Worm (Caenorhabditis elegans) whole organism, early embryonic: Measurements from ENCODE around the gene Y116A8C.27.
A peak's percentile ranks its signal among the peaks of the same experiment; 100 is the strongest.

Experiments used
- B0310.2 ChIP-seq: sonication (generic microtip); optimal IDR thresholded peaks from 2 replicates; lab custom pipeline; 2016; ENCODE audit warnings: mild to moderate bottlenecking, missing genetic modification characterization, missing compliant biosample characterization
- F13C5.2 ChIP-seq: sonication (generic microtip); optimal IDR thresholded peaks from 2 replicates; lab custom pipeline; 2017; ENCODE audit warnings: mild to moderate bottlenecking, missing genetic modification characterization, inconsistent platforms, missing compliant biosample characterization
- aly-1 ChIP-seq: sonication (generic microtip); optimal IDR thresholded peaks from 2 replicates; lab custom pipeline; 2016; ENCODE audit warnings: missing genetic modification characterization, missing compliant biosample characterization
- ama-1 ChIP-seq: fragments of 150-350 bp; optimal IDR thresholded peaks from 2 replicates; lab custom pipeline; 2014
- ceh-13 ChIP-seq: fragments of 200-800 bp; sonication (Bioruptor generic); optimal IDR thresholded peaks from 2 replicates; lab custom pipeline; 2018; ENCODE audit warnings: mild to moderate bottlenecking, missing genetic modification characterization, missing compliant biosample characterization
- ceh-36 ChIP-seq: sonication (generic microtip); optimal IDR thresholded peaks from 2 replicates; lab custom pipeline; 2016; ENCODE audit warnings: missing genetic modification characterization, inconsistent platforms, missing compliant biosample characterization
- ets-7 ChIP-seq: sonication (generic microtip); optimal IDR thresholded peaks from 2 replicates; lab custom pipeline; 2016; ENCODE audit warnings: missing genotype, missing genetic modification characterization, missing compliant biosample characterization
- flt-1 ChIP-seq: fragments of 200-800 bp; sonication (Bioruptor generic); IDR thresholded peaks from 2 replicates; pipeline ENCODE4 v1.3.6; 2022; ENCODE audit warnings: missing genetic modification characterization, missing compliant biosample characterization
- hmbx-1 ChIP-seq: sonication (generic microtip); optimal IDR thresholded peaks from 2 replicates; lab custom pipeline; 2016; ENCODE audit warnings: mild to moderate bottlenecking, missing genetic modification characterization, missing compliant biosample characterization
- hmg-4 ChIP-seq: fragments of 200-800 bp; sonication (Bioruptor generic); optimal IDR thresholded peaks from 2 replicates; lab custom pipeline; 2018; ENCODE audit warnings: mild to moderate bottlenecking, missing genetic modification characterization, missing compliant biosample characterization
- hnd-1 ChIP-seq: sonication (generic microtip); optimal IDR thresholded peaks from 2 replicates; lab custom pipeline; 2016; ENCODE audit warnings: missing genetic modification characterization, missing compliant biosample characterization
- pes-1 ChIP-seq: fragments of 200-800 bp; sonication (Bioruptor generic); IDR thresholded peaks from 2 replicates; pipeline ENCODE4 v1.3.6; 2022; ENCODE audit warnings: missing genetic modification reagents, missing genetic modification characterization, missing compliant biosample characterization
- scrt-1 ChIP-seq: fragments of 200-800 bp; sonication (Bioruptor generic); IDR thresholded peaks from 2 replicates; pipeline ENCODE4 v1.3.6; 2022; ENCODE audit warnings: missing genetic modification characterization, missing compliant biosample characterization
- sea-1 ChIP-seq: fragments of 200-800 bp; sonication (Bioruptor generic); conservative IDR thresholded peaks from 2 replicates; pipeline ENCODE4 v1.3.6; 2022; ENCODE audit warnings: missing genetic modification characterization, missing compliant biosample characterization
- tbx-11 ChIP-seq: fragments of 200-800 bp; sonication (Bioruptor generic); IDR thresholded peaks from 2 replicates; pipeline ENCODE4 v1.3.6; 2022; ENCODE audit warnings: missing genetic modification characterization, missing compliant biosample characterization
- tbx-37 ChIP-seq: fragments of 200-800 bp; sonication (Bioruptor generic); conservative IDR thresholded peaks from 2 replicates; pipeline ENCODE4 v1.3.6; 2022; ENCODE audit warnings: missing genetic modification reagents, missing genetic modification characterization, missing compliant biosample characterization
- tra-4 ChIP-seq: sonication (generic microtip); optimal IDR thresholded peaks from 2 replicates; lab custom pipeline; 2017; ENCODE audit warnings: missing genetic modification characterization, missing compliant biosample characterization

Gene Y116A8C.27

DNA sequence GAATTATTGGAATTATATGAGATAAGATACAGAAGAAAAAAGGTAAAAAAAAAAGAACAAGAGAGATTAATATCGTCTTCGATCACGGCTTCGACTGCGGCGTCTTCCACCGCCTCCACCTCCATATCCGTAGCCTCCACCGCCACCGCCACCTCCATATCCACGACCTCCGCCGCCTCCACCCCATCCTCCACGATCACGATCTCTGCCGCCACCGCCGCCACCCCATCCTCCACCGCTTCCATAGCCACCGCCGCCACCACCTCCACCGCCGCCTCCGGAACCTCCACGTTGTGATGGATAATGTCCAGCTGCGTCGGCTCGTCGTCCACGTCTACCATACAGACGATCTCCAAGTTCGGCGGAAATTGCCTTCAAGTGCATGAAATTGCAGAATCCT is 20.8 kb upstream of the Y116A8C.27 start:
- 0 out of 2 replicates have a peak, but pooled peaks have one; percentile 23 for TF ChIP-seq pes-1 (GFP tag; lab: Robert Waterston, UW)
- no peak for TF ChIP-seq ets-7 (tag; lab: Kevin White, UChicago)

DNA sequence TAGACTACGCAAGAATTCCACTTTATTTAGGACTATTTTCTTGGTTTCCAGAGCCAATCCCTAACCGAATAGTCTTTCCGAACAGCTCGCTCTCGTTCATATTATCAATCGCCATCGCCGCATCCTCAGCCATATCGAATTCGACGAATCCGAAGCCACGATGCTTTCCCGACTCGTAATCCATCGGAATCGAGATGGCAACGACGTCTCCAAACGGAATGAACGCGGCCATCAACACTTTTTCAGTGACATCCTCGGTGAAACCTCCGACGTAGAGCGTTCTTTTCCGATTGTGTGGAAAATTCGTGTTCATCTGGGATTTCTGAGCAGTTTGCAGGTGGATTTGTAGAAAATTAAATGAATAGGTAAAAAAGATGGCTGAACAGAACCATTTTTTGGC is 20.3 kb upstream of the Y116A8C.27 start, which contains the start of gene cyn-13:
TSS of gene cyn-13 (minus strand) at position 313 of the 400 bp plus-strand sequence.
- TF ChIP-seq sea-1 (no peak), ama-1 (lab: Kevin White, UChicago) (peak; percentile 69), pes-1 (GFP tag; lab: Robert Waterston, UW) (no peak), hmg-4 (GFP tag; lab: Kevin White, UChicago) (no peak), B0310.2 (tag; lab: Kevin White, UChicago) (no peak), ceh-36 (tag; lab: Kevin White, UChicago) (no peak), tbx-37 (GFP tag; lab: Robert Waterston, UW) (no peak), ets-7 (tag; lab: Kevin White, UChicago) (no peak)

DNA sequence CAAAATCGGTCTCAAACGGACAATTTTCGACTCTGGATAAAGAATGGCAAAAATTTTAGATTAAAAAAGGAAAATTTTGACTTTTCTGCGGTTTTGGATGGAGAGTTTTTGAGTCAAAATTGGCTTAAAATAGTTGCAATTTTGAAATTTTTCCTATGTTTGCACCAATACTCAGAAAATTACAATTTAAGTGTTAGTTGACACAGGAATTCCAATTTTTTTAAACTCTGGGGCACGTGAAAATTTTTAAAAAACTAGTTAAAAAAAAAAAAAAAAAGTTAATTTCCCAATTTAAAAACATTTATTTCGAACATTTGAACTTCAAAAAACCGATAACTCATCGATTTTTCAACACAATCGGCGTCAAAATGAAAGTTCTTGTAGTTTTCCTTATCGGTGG is 15.7 kb upstream of the Y116A8C.27 start, which contains the start of gene Y116A8C.33:
TSS of gene Y116A8C.33 (plus strand) at position 301 of the 400 bp plus-strand sequence.
- TF ChIP-seq flt-1 (no peak), tra-4 (tag; lab: Kevin White, UChicago) (no peak), aly-1 (tag; lab: Kevin White, UChicago) (no peak), ceh-13 (no peak), scrt-1 (no peak), sea-1 (no peak), tbx-37 (GFP tag; lab: Robert Waterston, UW) (no peak), F13C5.2 (no peak), tbx-11 (GFP tag; lab: Robert Waterston, UW) (no peak), hnd-1 (tag; lab: Kevin White, UChicago) (no peak), hmbx-1 (no peak), B0310.2 (tag; lab: Kevin White, UChicago) (no peak), ets-7 (tag; lab: Kevin White, UChicago) (no peak), ama-1 (lab: Kevin White, UChicago) (no peak), pes-1 (GFP tag; lab: Robert Waterston, UW) (no peak), hmg-4 (GFP tag; lab: Kevin White, UChicago) (no peak)

DNA sequence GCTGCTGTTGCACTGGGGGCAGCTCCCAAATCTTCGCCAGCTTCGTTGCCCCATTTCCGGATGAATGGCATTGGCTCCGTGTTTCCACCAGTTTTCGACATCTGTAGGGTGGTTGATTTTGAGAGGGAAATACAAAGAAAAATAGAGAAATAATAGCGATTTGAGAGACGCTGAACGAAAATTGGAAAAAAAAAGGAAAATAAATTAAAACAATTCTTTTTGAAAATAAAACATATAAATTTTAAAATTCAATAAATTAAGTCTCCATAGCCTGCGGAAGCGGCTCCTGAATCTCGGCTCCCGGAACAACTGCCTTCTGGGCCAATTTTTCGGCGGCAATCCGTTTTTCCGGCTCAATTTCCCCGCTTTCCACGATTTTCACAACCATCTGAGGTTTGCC is 14.8 kb upstream of the Y116A8C.27 start, which contains the start of gene sfa-1:
TSS of gene sfa-1 (minus strand) at position 101 of the 400 bp plus-strand sequence.
- TF ChIP-seq F13C5.2 (no peak), scrt-1 (no peak), flt-1 (no peak), B0310.2 (tag; lab: Kevin White, UChicago) (no peak), tbx-11 (GFP tag; lab: Robert Waterston, UW) (no peak), hmbx-1 (no peak), hmg-4 (GFP tag; lab: Kevin White, UChicago) (no peak), tbx-37 (GFP tag; lab: Robert Waterston, UW) (no peak), ama-1 (lab: Kevin White, UChicago) (no peak), ceh-13 (no peak), tra-4 (tag; lab: Kevin White, UChicago) (no peak), ets-7 (tag; lab: Kevin White, UChicago) (no peak), sea-1 (no peak), aly-1 (tag; lab: Kevin White, UChicago) (no peak), pes-1 (GFP tag; lab: Robert Waterston, UW) (no peak), hnd-1 (tag; lab: Kevin White, UChicago) (no peak), ceh-36 (tag; lab: Kevin White, UChicago) (no peak)

DNA sequence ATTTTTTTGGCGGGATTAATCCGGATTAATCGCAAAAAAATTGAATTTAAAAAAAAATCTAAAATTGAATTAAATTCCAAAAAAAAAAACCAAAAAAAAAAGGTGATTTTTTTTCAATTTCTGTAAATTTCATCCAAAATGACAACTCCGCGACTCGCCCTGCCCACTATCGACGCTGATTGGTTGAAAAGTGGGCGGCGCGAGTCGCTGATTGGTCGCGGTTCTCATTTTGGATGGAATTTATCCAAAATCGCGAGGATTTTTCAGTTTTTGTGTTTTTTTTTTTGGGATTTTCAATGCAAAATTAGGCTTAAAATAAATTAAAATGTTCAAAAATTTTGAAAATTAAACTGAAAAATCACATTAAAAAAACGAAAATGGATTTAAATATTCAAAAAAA is 13.4 kb upstream of the Y116A8C.27 start:
- TF ChIP-seq sea-1 (no peak), hmg-4 (GFP tag; lab: Kevin White, UChicago) (no peak), tra-4 (tag; lab: Kevin White, UChicago) (no peak), ama-1 (lab: Kevin White, UChicago) (no peak), hmbx-1 (no peak), tbx-37 (GFP tag; lab: Robert Waterston, UW) (no peak), hnd-1 (tag; lab: Kevin White, UChicago) (no peak), flt-1 (no peak), aly-1 (tag; lab: Kevin White, UChicago) (no peak), B0310.2 (tag; lab: Kevin White, UChicago) (no peak), ceh-36 (tag; lab: Kevin White, UChicago) (no peak), pes-1 (GFP tag; lab: Robert Waterston, UW) (no peak), tbx-11 (GFP tag; lab: Robert Waterston, UW) (no peak), F13C5.2 (no peak), ets-7 (tag; lab: Kevin White, UChicago) (no peak), ceh-13 (no peak)

DNA sequence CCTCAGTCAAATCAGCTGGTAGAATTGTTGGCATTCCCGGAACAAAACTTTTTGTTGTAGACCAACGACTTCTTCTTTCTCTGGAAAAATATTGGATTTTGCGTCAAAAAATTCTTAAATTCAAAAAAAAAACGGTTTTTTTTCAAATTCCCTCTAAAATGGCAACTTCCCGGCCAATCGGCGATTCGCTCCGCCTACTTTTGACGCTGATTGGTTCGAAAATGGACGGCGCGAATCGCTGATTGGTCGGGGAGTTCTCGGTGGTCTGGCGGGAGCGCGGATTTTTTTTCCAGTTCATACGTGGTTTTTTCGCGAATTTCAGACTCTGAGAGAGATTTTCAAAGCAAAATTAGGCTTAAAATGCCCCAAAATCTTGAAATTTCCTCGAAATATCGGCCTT is 12.7 kb upstream of the Y116A8C.27 start:
- TF ChIP-seq tbx-11 (GFP tag; lab: Robert Waterston, UW) (no peak), tbx-37 (GFP tag; lab: Robert Waterston, UW) (no peak), ets-7 (tag; lab: Kevin White, UChicago) (no peak), B0310.2 (tag; lab: Kevin White, UChicago) (no peak), sea-1 (no peak), scrt-1 (no peak), hmbx-1 (no peak), flt-1 (no peak), ceh-13 (no peak), ama-1 (lab: Kevin White, UChicago) (no peak), F13C5.2 (no peak)

DNA sequence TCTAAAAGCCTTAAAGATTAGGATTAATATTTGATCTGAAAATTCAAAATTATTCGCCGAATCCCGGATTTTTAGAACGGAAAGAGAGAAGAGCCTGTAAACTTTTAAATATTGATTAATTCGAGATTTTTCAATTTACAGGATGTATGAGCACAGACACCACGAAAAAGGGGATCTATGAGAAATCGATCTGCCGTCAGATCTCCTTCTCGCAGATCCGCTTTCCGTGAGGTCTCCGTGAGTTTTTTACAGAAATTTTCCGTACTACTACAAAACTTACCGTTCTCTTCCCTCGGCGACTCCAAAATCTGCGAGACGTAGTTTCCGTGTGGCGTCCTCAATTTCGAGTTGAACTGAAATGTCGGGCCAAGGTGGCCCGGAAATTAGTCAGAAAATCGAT is 12.1 kb upstream of the Y116A8C.27 start:
- 0 out of 2 replicates have a peak, but pooled peaks have one; percentile 9 for TF ChIP-seq sea-1
- TF ChIP-seq ceh-13: peak; percentile 29
- peak; percentile 80 for TF ChIP-seq pes-1 (GFP tag; lab: Robert Waterston, UW)
- TF ChIP-seq tbx-11 (GFP tag; lab: Robert Waterston, UW): no peak
- TF ChIP-seq hmbx-1: no peak
- TF ChIP-seq scrt-1: no peak
- TF ChIP-seq hmg-4 (GFP tag; lab: Kevin White, UChicago): no peak
- no peak for TF ChIP-seq flt-1

DNA sequence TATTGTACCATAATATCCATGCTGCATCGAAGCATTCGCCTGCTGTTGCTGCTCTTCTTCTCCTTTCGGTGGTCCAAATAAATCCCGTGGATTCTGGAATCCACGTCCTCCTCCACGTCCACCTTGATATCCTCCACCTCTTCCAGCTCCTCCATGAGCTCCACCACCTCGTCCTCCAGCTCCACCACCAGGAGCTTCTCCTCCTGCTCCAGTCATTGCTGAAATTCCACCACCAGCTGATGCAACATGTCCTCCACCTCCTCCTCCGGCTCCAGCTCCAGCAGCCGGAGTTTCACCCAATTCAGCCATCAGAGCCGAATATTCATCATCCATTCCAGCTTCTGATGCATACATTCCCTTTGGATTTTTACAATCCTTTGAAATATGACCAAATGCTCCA is 9.5 kb upstream of the Y116A8C.27 start:
- peak; percentile 57 for TF ChIP-seq aly-1 (tag; lab: Kevin White, UChicago)
- no peak for TF ChIP-seq hmg-4 (GFP tag; lab: Kevin White, UChicago)
- no peak for TF ChIP-seq B0310.2 (tag; lab: Kevin White, UChicago)
- no peak for TF ChIP-seq scrt-1
- no peak for TF ChIP-seq ceh-13
- TF ChIP-seq sea-1: no peak
- no peak for TF ChIP-seq tbx-37 (GFP tag; lab: Robert Waterston, UW)
